Worm (Caenorhabditis elegans): ENCODE measurements around the gene dop-3.
A peak's percentile ranks its signal among the peaks of the same experiment; 100 is the strongest.

DNA sequence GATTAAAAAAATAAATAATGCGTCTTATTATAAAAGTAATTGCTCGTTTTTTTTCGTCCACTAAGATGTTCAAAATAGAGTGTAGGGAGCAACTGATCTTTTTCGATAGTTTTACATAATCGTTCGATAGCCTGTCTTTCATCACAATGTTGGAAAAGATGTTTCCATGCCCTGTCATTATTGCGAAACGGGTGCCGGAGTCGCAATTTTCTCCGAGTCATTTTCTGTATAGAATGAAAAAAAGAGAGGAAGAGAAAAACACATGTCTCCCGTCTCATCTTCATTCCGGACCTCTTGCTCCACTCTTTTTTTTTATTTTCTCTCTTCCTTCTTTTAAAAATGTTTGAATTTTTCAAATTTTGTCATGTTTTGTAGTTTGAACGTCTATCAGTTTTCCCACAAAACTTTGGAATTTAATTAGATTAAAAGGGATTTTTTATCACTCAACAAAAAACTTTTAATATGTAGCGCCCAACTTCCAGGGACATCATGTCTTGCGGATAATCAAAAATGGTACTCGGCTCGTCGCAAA lies 16.7 kb downstream of the dop-3 start, which contains the start of gene svh-2:
- no peak for TF ChIP-seq zag-1 (tag; optimal IDR thresholded peaks at IDR 0.05)
- no peak for TF ChIP-seq unc-39 (tag; optimal IDR thresholded peaks at IDR 0.05)
- TF ChIP-seq elt-3 (tag; optimal IDR thresholded peaks at IDR 0.05): no peak
- TF ChIP-seq nfya-1 (tag; optimal IDR thresholded peaks at IDR 0.05; ENCODE audit: insufficient read depth): peak; percentile 31
- no peak for TF ChIP-seq nhr-237 (tag; optimal IDR thresholded peaks at IDR 0.05)
- TF ChIP-seq ztf-4 (tag; optimal IDR thresholded peaks at IDR 0.05): no peak
- no peak for TF ChIP-seq nhr-77 (tag; optimal IDR thresholded peaks at IDR 0.05)
- TF ChIP-seq mdl-1 (tag; optimal IDR thresholded peaks at IDR 0.05): no peak

Data from whole organism, L3 larva.